Worm (Caenorhabditis elegans): ENCODE data around the gene ins-2.

The ins-2 gene

ce11 chrII:5957803-5958367, 30.4 kb upstream of the ins-2 start:
- TF ChIP-seq nfya-2 (GFP tag; IDR thresholded peaks at IDR 0.05) (no peak), aptf-2 (GFP tag; conservative IDR thresholded peaks at IDR 0.05) (no peak), pha-4 (tag; optimal IDR thresholded peaks at IDR 0.05) (no peak), C17E4.6 (GFP tag; IDR thresholded peaks at IDR 0.05) (no peak), F39B2.1 (GFP tag; IDR thresholded peaks at IDR 0.05) (no peak), sptf-2 (GFP tag; optimal IDR thresholded peaks at IDR 0.05) (no peak), ceh-27 (GFP tag; optimal IDR thresholded peaks at IDR 0.05) (no peak), ztf-6 (GFP tag; IDR thresholded peaks at IDR 0.05) (no peak), hsf-1 (GFP tag; IDR thresholded peaks at IDR 0.05) (no peak), chd-7 (tag; optimal IDR thresholded peaks at IDR 0.05) (no peak), mes-4 (tag; optimal IDR thresholded peaks at IDR 0.05) (no peak), pbrm-1 (GFP tag; IDR thresholded peaks at IDR 0.05) (no peak), dox-1 (GFP tag; IDR thresholded peaks at IDR 0.05) (no peak), nhr-80 (tag; optimal IDR thresholded peaks at IDR 0.05) (no peak), ccch-3 (GFP tag; optimal IDR thresholded peaks at IDR 0.05) (no peak), F33H1.4 (GFP tag; IDR thresholded peaks at IDR 0.05) (no peak)

- TF ChIP-seq ztf-25 (GFP tag; IDR thresholded peaks at IDR 0.05) (no peak), ceh-91 (GFP tag; IDR thresholded peaks at IDR 0.05) (no peak), atf-7 (tag; optimal IDR thresholded peaks at IDR 0.05) (no peak), ekl-4 (GFP tag; IDR thresholded peaks at IDR 0.05) (no peak), cebp-2 (GFP tag; IDR thresholded peaks at IDR 0.05) (no peak), lir-1 (GFP tag; conservative IDR thresholded peaks at IDR 0.05) (no peak), F52B5.7 (tag; optimal IDR thresholded peaks at IDR 0.05) (no peak), attf-5 (GFP tag; optimal IDR thresholded peaks at IDR 0.05) (no peak), ztf-3 (GFP tag; optimal IDR thresholded peaks at IDR 0.05) (no peak), tbx-9 (tag; optimal IDR thresholded peaks at IDR 0.05; ENCODE audit: borderline replicate concordance) (no peak), let-526 (GFP tag; IDR thresholded peaks at IDR 0.05) (no peak), dpff-1 (tag; optimal IDR thresholded peaks at IDR 0.05) (no peak), athp-1 (tag; optimal IDR thresholded peaks at IDR 0.05) (no peak), F33H1.4 (GFP tag; IDR thresholded peaks at IDR 0.05) (no peak)
Measured at ce11 chrII:5959575-5960119, 28.7 kb upstream of the ins-2 start.

- no peak for TF ChIP-seq nhr-27 (tag; optimal IDR thresholded peaks at IDR 0.05)
- no peak for TF ChIP-seq ztf-6 (GFP tag; IDR thresholded peaks at IDR 0.05)
- no peak for TF ChIP-seq C17E4.6 (GFP tag; IDR thresholded peaks at IDR 0.05)
- TF ChIP-seq tlf-1 (GFP tag; optimal IDR thresholded peaks at IDR 0.05) = no peak
- TF ChIP-seq madf-8 (GFP tag; conservative IDR thresholded peaks at IDR 0.05) = no peak
- TF ChIP-seq B0261.1 (tag; optimal IDR thresholded peaks at IDR 0.05) = no peak
- no peak for TF ChIP-seq snpc-3.4 (tag; optimal IDR thresholded peaks at IDR 0.05)
Measured at ce11 chrII:5961317-5961716, 27.0 kb upstream of the ins-2 start, which contains the start of gene B0034.7. B0034.7 (plus strand) TSS chrII:5961617.

- no peak for TF ChIP-seq D2030.7 (GFP tag; IDR thresholded peaks at IDR 0.05)
- TF ChIP-seq chd-7 (tag; optimal IDR thresholded peaks at IDR 0.05) = peak; percentile 2
- TF ChIP-seq zfh-2 (GFP tag; conservative IDR thresholded peaks at IDR 0.05) = peak; percentile 53; the same call in 1 of the 2 replicates
Measured at ce11 chrII:5962343-5962742, 26.0 kb upstream of the ins-2 start.

Measured in whole organism, young adult.